Fruit fly (Drosophila melanogaster): ENCODE data around the gene Dyrk2.

- TF ChIP-seq insv (optimal IDR thresholded peaks at IDR 0.05) (no peak), ttk (optimal IDR thresholded peaks at IDR 0.05) (no peak), h (optimal IDR thresholded peaks at IDR 0.05) (no peak)
These were observed 36.7 kb downstream of the Dyrk2 start for dm6 chr2L:14197195-14197594.
